Worm (Caenorhabditis elegans) whole organism, L4 larva: ENCODE results near the gene Y55F3BL.6.

Experiments
- R02D3.7 ChIP-seq: fragments of 150-350 bp; sonication (generic microtip); optimal IDR thresholded peaks from 3 replicates; lab custom pipeline; 2014; ENCODE audit warnings: missing biosample characterization, missing genetic modification characterization
- egl-43 ChIP-seq: fragments of 200-800 bp; sonication (Bioruptor generic); IDR thresholded peaks from 2 replicates; pipeline ENCODE4 v1.3.6; 2022; ENCODE audit warnings: missing genetic modification reagents, missing genetic modification characterization, missing compliant biosample characterization
- lin-1 ChIP-seq: fragments of 200-800 bp; sonication (Bioruptor generic); IDR thresholded peaks from 2 replicates; pipeline ENCODE4 v1.3.6; 2022; ENCODE audit warnings: missing genetic modification reagents, missing genetic modification characterization, missing compliant biosample characterization
- nhr-102 ChIP-seq: sonication (generic microtip); optimal IDR thresholded peaks from 2 replicates; lab custom pipeline; 2016; ENCODE audit warnings: mild to moderate bottlenecking, missing genetic modification characterization, moderate library complexity, missing compliant biosample characterization
- nhr-11 ChIP-seq: fragments of 150-350 bp; optimal IDR thresholded peaks from 2 replicates; lab custom pipeline; 2014; ENCODE audit warnings: missing biosample characterization, missing genetic modification characterization
- sdz-12 ChIP-seq: fragments of 200-800 bp; sonication (Bioruptor generic); optimal IDR thresholded peaks from 2 replicates; lab custom pipeline; 2018; ENCODE audit warnings: mild to moderate bottlenecking, missing genetic modification characterization, missing compliant biosample characterization
- unc-62 ChIP-seq, 3 experiments: fragments of 150-350 bp in 1 of 3; sonication (generic microtip); optimal IDR thresholded peaks in 2 of 3; peaks in 1 of 3; 1 replicate in 1 of 3; 2 replicates in 2 of 3; lab custom pipeline; 2014 to 2017; ENCODE audit warnings: missing biosample characterization in 3 of 3, missing genetic modification characterization in 3 of 3, missing genetic modification reagents in 3 of 3, missing genotype in 1 of 3

ce11 chrIV:801162-801561, 5.7 kb downstream of the Y55F3BL.6 start:
- no peak for TF ChIP-seq egl-43 (GFP tag; lab: Robert Waterston, UW)
- TF ChIP-seq lin-1, result no peak
- no peak for TF ChIP-seq unc-62 (GFP tag; optimal IDR thresholded peaks at IDR 0.05 in 1 of 2; lab: Kevin White, UChicago)
- no peak for TF ChIP-seq unc-62 (tag; optimal IDR thresholded peaks at IDR 0.05; lab: Kevin White, UChicago)
- TF ChIP-seq sdz-12, result no peak
- TF ChIP-seq R02D3.7, result no peak
- TF ChIP-seq nhr-102, result no peak
- TF ChIP-seq nhr-11, result no peak
